Fruit fly (Drosophila melanogaster): ENCODE data around the gene CG9331.

CG9331 gene

dm6 chr2L:20840006-20840405 lies 17.4 kb downstream of the CG9331 start:
- no peak for TF ChIP-seq spab (GFP tag; optimal IDR thresholded peaks at IDR 0.05)
- TF ChIP-seq CG9139 (GFP tag; optimal IDR thresholded peaks at IDR 0.05) = no peak
- TF ChIP-seq Hr39 (GFP tag; optimal IDR thresholded peaks at IDR 0.05) = no peak
- 0 out of 3 replicates have a peak, but pooled peaks have one; percentile 40 for TF ChIP-seq eg (GFP tag; IDR thresholded peaks at IDR 0.05)
- TF ChIP-seq Met (GFP tag; optimal IDR thresholded peaks at IDR 0.05) = no peak
- TF ChIP-seq CG6276 (GFP tag; optimal IDR thresholded peaks at IDR 0.05) = peak; percentile 82
- TF ChIP-seq Gug (GFP tag; IDR thresholded peaks at IDR 0.05) = peak; percentile 36; the same call in 1 of the 2 replicates
- no peak for TF ChIP-seq net (GFP tag; optimal IDR thresholded peaks at IDR 0.05)
- peak; percentile 23 for TF ChIP-seq CG11762 (GFP tag; optimal IDR thresholded peaks at IDR 0.05; ENCODE audit: insufficient read depth)
- TF ChIP-seq CG11294 (GFP tag; IDR thresholded peaks at IDR 0.05) = peak; percentile 48; the same call in 1 of the 2 replicates

- peak; percentile 5; the same call in 1 of the 3 replicates for TF ChIP-seq eg (GFP tag; IDR thresholded peaks at IDR 0.05)
- TF ChIP-seq CG10631 (GFP tag; optimal IDR thresholded peaks at IDR 0.05) = no peak
- TF ChIP-seq CG7368 (GFP tag; optimal IDR thresholded peaks at IDR 0.05) = no peak
- TF ChIP-seq Hr38 (GFP tag; optimal IDR thresholded peaks at IDR 0.05) = no peak
- 0 out of 3 replicates have a peak, but pooled peaks have one; percentile 36 for TF ChIP-seq CG6163 (GFP tag; IDR thresholded peaks at IDR 0.05)
- TF ChIP-seq Eip93F (GFP tag; optimal IDR thresholded peaks at IDR 0.05) = no peak
- TF ChIP-seq Eip78C (GFP tag) = peak; percentile 73
- 0 out of 3 replicates have a peak, but pooled peaks have one; percentile 19 for TF ChIP-seq CG8119 (GFP tag; IDR thresholded peaks at IDR 0.05)
- no peak for TF ChIP-seq CG8319 (GFP tag; optimal IDR thresholded peaks at IDR 0.05)
- no peak for TF ChIP-seq Met (GFP tag; optimal IDR thresholded peaks at IDR 0.05)
These were observed 17.9 kb downstream of the CG9331 start, which contains the start of gene CG31676 for dm6 chr2L:20840462-20841038. Gene CG31676, plus strand, starts transcription at chr2L:20840750.

dm6 chr2L:20844381-20844780 lies 21.8 kb downstream of the CG9331 start:
- no peak for TF ChIP-seq CG31627 (GFP tag; optimal IDR thresholded peaks at IDR 0.05)
- TF ChIP-seq CG8119 (GFP tag; IDR thresholded peaks at IDR 0.05) = peak; percentile 51; the same call in 2 of the 3 replicates
- TF ChIP-seq CG11902 (GFP tag; optimal IDR thresholded peaks at IDR 0.05) = no peak
- no peak for TF ChIP-seq Gug (GFP tag; IDR thresholded peaks at IDR 0.05)
- TF ChIP-seq Sox14 (GFP tag; optimal IDR thresholded peaks at IDR 0.05) = no peak
- TF ChIP-seq dsx (GFP tag; optimal IDR thresholded peaks at IDR 0.05; ENCODE audit: poor library complexity, severe bottlenecking) = no peak
- TF ChIP-seq Eip93F (GFP tag; optimal IDR thresholded peaks at IDR 0.05) = no peak
- peak in 1 of 2 experiments; percentile 57 for TF ChIP-seq salr (GFP tag; optimal IDR thresholded peaks at IDR 0.05)
- TF ChIP-seq CG7368 (GFP tag; optimal IDR thresholded peaks at IDR 0.05) = no peak
- TF ChIP-seq pdm3 (GFP tag; optimal IDR thresholded peaks at IDR 0.05) = peak; percentile 25
- TF ChIP-seq spab (GFP tag; optimal IDR thresholded peaks at IDR 0.05) = no peak
- TF ChIP-seq Hr39 (GFP tag; optimal IDR thresholded peaks at IDR 0.05) = no peak
- TF ChIP-seq ss (GFP tag; optimal IDR thresholded peaks at IDR 0.05) = no peak
- no peak for TF ChIP-seq CG6854 (GFP tag; optimal IDR thresholded peaks at IDR 0.05)
- no peak for TF ChIP-seq CG34406 (GFP tag; optimal IDR thresholded peaks at IDR 0.05)
- no peak for TF ChIP-seq fd59A (GFP tag; optimal IDR thresholded peaks at IDR 0.05)
- TF ChIP-seq CG8632 (GFP tag; optimal IDR thresholded peaks at IDR 0.05) = no peak
- TF ChIP-seq Hr38 (GFP tag; optimal IDR thresholded peaks at IDR 0.05) = no peak
- TF ChIP-seq acj6 (GFP tag; optimal IDR thresholded peaks at IDR 0.05) = no peak
- TF ChIP-seq Ets21C (GFP tag; optimal IDR thresholded peaks at IDR 0.05) = no peak
- TF ChIP-seq CG4318 (GFP tag; optimal IDR thresholded peaks at IDR 0.05) = peak; percentile 28
- no peak for TF ChIP-seq CG6163 (GFP tag; IDR thresholded peaks at IDR 0.05)
- TF ChIP-seq OdsH (GFP tag; optimal IDR thresholded peaks at IDR 0.05) = peak; percentile 25
- no peak for TF ChIP-seq vri (GFP tag; optimal IDR thresholded peaks at IDR 0.05)
- TF ChIP-seq net (GFP tag; optimal IDR thresholded peaks at IDR 0.05) = peak; percentile 4
- TF ChIP-seq CG10631 (GFP tag; optimal IDR thresholded peaks at IDR 0.05) = no peak
- no peak for TF ChIP-seq Blimp-1 (GFP tag; optimal IDR thresholded peaks at IDR 0.05)
- TF ChIP-seq fd85E (GFP tag; optimal IDR thresholded peaks at IDR 0.05) = no peak
- peak; percentile 64 for TF ChIP-seq Eip78C (GFP tag)
- TF ChIP-seq Sox15 (GFP tag; optimal IDR thresholded peaks at IDR 0.05) = no peak
- peak; percentile 59 for TF ChIP-seq CG15336 (GFP tag; IDR thresholded peaks at IDR 0.05)
- TF ChIP-seq Lpt (GFP tag; optimal IDR thresholded peaks at IDR 0.05) = peak; percentile 11
- TF ChIP-seq Sox102F (GFP tag; optimal IDR thresholded peaks at IDR 0.05) = no peak
- no peak for TF ChIP-seq CG8319 (GFP tag; optimal IDR thresholded peaks at IDR 0.05)
- no peak for TF ChIP-seq dac (GFP tag; optimal IDR thresholded peaks at IDR 0.05)
- peak; percentile 72 for TF ChIP-seq CG32006 (GFP tag; optimal IDR thresholded peaks at IDR 0.05)
- TF ChIP-seq topi (GFP tag; optimal IDR thresholded peaks at IDR 0.05) = no peak
- TF ChIP-seq CG6276 (GFP tag; optimal IDR thresholded peaks at IDR 0.05) = peak; percentile 51
- TF ChIP-seq Smox (GFP tag; optimal IDR thresholded peaks at IDR 0.05) = no peak
- TF ChIP-seq Ets96B (tag; optimal IDR thresholded peaks at IDR 0.05) = no peak
